Worm (Caenorhabditis elegans) whole organism, young adult: ENCODE results near the gene F55A11.8.

ENCODE experiments used
- B0035.1 ChIP-seq: sonication (generic microtip); optimal IDR thresholded peaks from 2 replicates; lab custom pipeline; 2016; ENCODE audit warnings: missing genetic modification characterization, mild to moderate bottlenecking, missing compliant biosample characterization, missing genotype, missing genetic modification reagents
- D2030.7 ChIP-seq: fragments of 200-800 bp; sonication (Bioruptor generic); IDR thresholded peaks from 2 replicates; pipeline ENCODE4 v1.3.6; 2022; ENCODE audit warnings: missing genetic modification reagents, missing genetic modification characterization, missing compliant biosample characterization
- F22D6.2 ChIP-seq: sonication (generic microtip); optimal IDR thresholded peaks from 2 replicates; lab custom pipeline; 2016; ENCODE audit warnings: mild to moderate bottlenecking, missing genetic modification characterization, missing compliant biosample characterization
- F33H1.4 ChIP-seq: fragments of 200-800 bp; sonication (Bioruptor generic); IDR thresholded peaks from 2 replicates; pipeline ENCODE4 v1.3.6; 2022; ENCODE audit warnings: missing genetic modification reagents, missing genetic modification characterization, missing compliant biosample characterization
- F37B4.10 ChIP-seq: fragments of 200-800 bp; sonication (Bioruptor generic); IDR thresholded peaks from 2 replicates; pipeline ENCODE4 v1.3.6; 2022; ENCODE audit warnings: missing genetic modification characterization, missing compliant biosample characterization
- F49E8.2 ChIP-seq: sonication (generic microtip); optimal IDR thresholded peaks from 3 replicates; lab custom pipeline; 2017; ENCODE audit warnings: missing genetic modification characterization, mild to moderate bottlenecking, missing compliant biosample characterization, antibody characterized with exemption, moderate library complexity; ENCODE audit not compliant: insufficient read depth
- T26A5.8 ChIP-seq: sonication (generic microtip); optimal IDR thresholded peaks from 2 replicates; lab custom pipeline; 2016; ENCODE audit warnings: missing genetic modification characterization, missing compliant biosample characterization
- Y67H2A.10 ChIP-seq: fragments of 200-800 bp; sonication (Bioruptor generic); conservative IDR thresholded peaks from 2 replicates; pipeline ENCODE4 v1.3.6; 2022; ENCODE audit warnings: missing genetic modification reagents, missing genetic modification characterization, missing compliant biosample characterization
- athp-1 ChIP-seq: sonication (generic microtip); optimal IDR thresholded peaks from 2 replicates; lab custom pipeline; 2017; ENCODE audit warnings: mild to moderate bottlenecking, missing genetic modification characterization, missing compliant biosample characterization
- attf-6 ChIP-seq: fragments of 200-800 bp; sonication (Bioruptor generic); IDR thresholded peaks from 2 replicates; pipeline ENCODE4 v1.3.6; 2022; ENCODE audit warnings: missing genetic modification reagents, missing genetic modification characterization, missing compliant biosample characterization
- bed-2 ChIP-seq: fragments of 200-800 bp; sonication (Bioruptor generic); IDR thresholded peaks from 2 replicates; pipeline ENCODE4 v1.3.6; 2022; ENCODE audit warnings: missing genetic modification reagents, missing genetic modification characterization, missing compliant biosample characterization
- cebp-1 ChIP-seq, 2 experiments: fragments of 200-800 bp in 1 of 2; sonication (Bioruptor generic) in 1 of 2; sonication (generic microtip) in 1 of 2; IDR thresholded peaks in 1 of 2; optimal IDR thresholded peaks in 1 of 2; 2 replicates each; pipeline versions ENCODE4 v1.3.6 to Lab custom; 2017 to 2022; ENCODE audit warnings: missing compliant biosample characterization in 2 of 2, missing genetic modification characterization in 2 of 2, mild to moderate bottlenecking in 1 of 2, missing genetic modification reagents in 1 of 2, moderate library complexity in 1 of 2
- ceh-58 ChIP-seq: fragments of 200-800 bp; sonication (Bioruptor generic); IDR thresholded peaks from 2 replicates; pipeline ENCODE4 v1.3.6; 2022; ENCODE audit warnings: missing genetic modification characterization, missing compliant biosample characterization
- ceh-79 ChIP-seq: sonication (generic microtip); optimal IDR thresholded peaks from 2 replicates; lab custom pipeline; 2017; ENCODE audit warnings: mild to moderate bottlenecking, missing genetic modification characterization, missing compliant biosample characterization
- dox-1 ChIP-seq: fragments of 200-800 bp; sonication (Bioruptor generic); IDR thresholded peaks from 2 replicates; pipeline ENCODE4 v1.3.6; 2022; ENCODE audit warnings: missing genetic modification reagents, missing genetic modification characterization, missing compliant biosample characterization
- efl-1 ChIP-seq: fragments of 150-350 bp; optimal IDR thresholded peaks from 2 replicates; lab custom pipeline; 2014; ENCODE audit warnings: missing biosample characterization, missing genetic modification reagents, missing genetic modification characterization
- egl-18 ChIP-seq: fragments of 200-800 bp; sonication (Bioruptor generic); IDR thresholded peaks from 2 replicates; pipeline ENCODE4 v1.3.6; 2022; ENCODE audit warnings: missing genetic modification reagents, missing genetic modification characterization, missing compliant biosample characterization
- egrh-3 ChIP-seq: fragments of 200-800 bp; sonication (Bioruptor generic); IDR thresholded peaks from 2 replicates; pipeline ENCODE4 v1.3.6; 2022; ENCODE audit warnings: missing genetic modification reagents, missing genetic modification characterization, missing compliant biosample characterization
- ekl-4 ChIP-seq: fragments of 200-800 bp; sonication (Bioruptor generic); IDR thresholded peaks from 2 replicates; pipeline ENCODE4 v1.3.6; 2022; ENCODE audit warnings: missing genetic modification reagents, missing genetic modification characterization, missing compliant biosample characterization
- him-1 ChIP-seq: sonication (generic microtip); optimal IDR thresholded peaks from 2 replicates; lab custom pipeline; 2016; ENCODE audit warnings: missing genotype, missing genetic modification reagents, missing genetic modification characterization, missing compliant biosample characterization
- hmg-1.2 ChIP-seq: fragments of 200-800 bp; sonication (Bioruptor generic); IDR thresholded peaks from 2 replicates; pipeline ENCODE4 v1.3.6; 2022; ENCODE audit warnings: missing genetic modification reagents, missing genetic modification characterization, missing compliant biosample characterization
- lag-1 ChIP-seq: fragments of 200-800 bp; sonication (Bioruptor generic); IDR thresholded peaks from 2 replicates; pipeline ENCODE4 v1.3.6; 2022; ENCODE audit warnings: missing genetic modification reagents, missing genetic modification characterization, missing compliant biosample characterization
- lin-35 ChIP-seq, 3 experiments: fragments of 150-350 bp in 2 of 3; sonication (generic microtip) in 1 of 3; optimal IDR thresholded peaks; 2 replicates each; lab custom pipeline; 2014 to 2018; ENCODE audit warnings: missing biosample characterization in 3 of 3, missing genetic modification characterization in 3 of 3, missing genetic modification reagents in 3 of 3
- lir-1 ChIP-seq: fragments of 200-800 bp; sonication (Bioruptor generic); conservative IDR thresholded peaks from 2 replicates; pipeline ENCODE4 v1.3.6; 2022; ENCODE audit warnings: missing genetic modification reagents, missing genetic modification characterization, missing compliant biosample characterization
- lsl-1 ChIP-seq: fragments of 200-800 bp; sonication (Bioruptor generic); optimal IDR thresholded peaks from 2 replicates; lab custom pipeline; 2018; ENCODE audit warnings: mild to moderate bottlenecking, missing genetic modification characterization, moderate library complexity, missing compliant biosample characterization
- madf-3 ChIP-seq: fragments of 200-800 bp; sonication (Bioruptor generic); IDR thresholded peaks from 2 replicates; pipeline ENCODE4 v1.3.6; 2022; ENCODE audit warnings: missing genetic modification reagents, missing genetic modification characterization, missing compliant biosample characterization
- madf-6 ChIP-seq: fragments of 200-800 bp; sonication (Bioruptor generic); IDR thresholded peaks from 2 replicates; pipeline ENCODE4 v1.3.6; 2022; ENCODE audit warnings: missing genetic modification reagents, missing genetic modification characterization, missing compliant biosample characterization
- madf-8 ChIP-seq: fragments of 200-800 bp; sonication (Bioruptor generic); conservative IDR thresholded peaks from 2 replicates; pipeline ENCODE4 v1.3.6; 2022; ENCODE audit warnings: missing genetic modification reagents, missing genetic modification characterization, missing compliant biosample characterization
- mcd-1 ChIP-seq: fragments of 200-800 bp; sonication (Bioruptor generic); IDR thresholded peaks from 2 replicates; pipeline ENCODE4 v1.3.6; 2022; ENCODE audit warnings: missing genetic modification reagents, missing genetic modification characterization, missing compliant biosample characterization
- nhr-120 ChIP-seq: fragments of 200-800 bp; sonication (Bioruptor generic); IDR thresholded peaks from 2 replicates; pipeline ENCODE4 v1.3.6; 2022; ENCODE audit warnings: missing genetic modification characterization, missing compliant biosample characterization
- pha-4 ChIP-seq: fragments of 150-350 bp; sonication (generic microtip); optimal IDR thresholded peaks from 2 replicates; lab custom pipeline; 2014; ENCODE audit warnings: missing biosample characterization, missing genetic modification reagents, missing genetic modification characterization
- rpc-1 ChIP-seq, 2 experiments: fragments of 150-350 bp in 1 of 2; sonication (generic microtip) in 1 of 2; optimal IDR thresholded peaks; 2 replicates each; lab custom pipeline; 2014 to 2018; ENCODE audit warnings: missing biosample characterization in 1 of 2, missing genetic modification characterization in 1 of 2, missing genetic modification reagents in 1 of 2, missing genotype in 1 of 2
- snpc-4 ChIP-seq, 5 experiments: fragments of 150-350 bp in 1 of 5; sonication (generic microtip) in 4 of 5; optimal IDR thresholded peaks; 2 replicates each; lab custom pipeline; 2014 to 2018; ENCODE audit warnings: missing genetic modification characterization in 5 of 5, missing biosample characterization in 3 of 5, antibody characterized with exemption in 2 of 5, mild to moderate bottlenecking in 2 of 5, missing compliant biosample characterization in 2 of 5, missing genotype in 2 of 5, moderate library complexity in 2 of 5, missing genetic modification reagents in 1 of 5
- tlf-1 ChIP-seq: fragments of 200-800 bp; sonication (Bioruptor generic); optimal IDR thresholded peaks from 2 replicates; lab custom pipeline; 2018; ENCODE audit warnings: mild to moderate bottlenecking, missing genetic modification characterization, missing compliant biosample characterization
- xnd-1 ChIP-seq: sonication (generic microtip); optimal IDR thresholded peaks from 2 replicates; lab custom pipeline; 2016; ENCODE audit warnings: missing genotype, missing genetic modification reagents, missing genetic modification characterization, missing compliant biosample characterization

F55A11.8 gene

ce11 chrV:11787742-11788238, at the start of gene F55A11.8:
Gene F55A11.8, plus strand, starts transcription at chrV:11788188.
- TF ChIP-seq madf-3 (GFP tag; lab: Robert Waterston, UW) (0 out of 2 replicates have a peak, but pooled peaks have one; percentile 55), lin-35 (GFP tag; optimal IDR thresholded peaks at IDR 0.05; lab: Kevin White, UChicago) (no peak), F49E8.2 (tag; lab: Kevin White, UChicago) (peak; percentile 25), ceh-79 (tag; lab: Kevin White, UChicago) (no peak), bed-2 (GFP tag; lab: Robert Waterston, UW) (no peak), snpc-4 (GFP tag; optimal IDR thresholded peaks at IDR 0.05; lab: Kevin White, UChicago) (no peak), snpc-4 (tag; optimal IDR thresholded peaks at IDR 0.05; lab: Kevin White, UChicago) (no peak), him-1 (tag; lab: Kevin White, UChicago) (peak; percentile 50), hmg-1.2 (GFP tag; lab: Robert Waterston, UW) (peak; percentile 13; the same call in 1 of the 2 replicates), mcd-1 (GFP tag; lab: Robert Waterston, UW) (no peak), rpc-1 (optimal IDR thresholded peaks at IDR 0.05; lab: Kevin White, UChicago) (no peak), rpc-1 (tag; optimal IDR thresholded peaks at IDR 0.05; lab: Kevin White, UChicago) (no peak), xnd-1 (tag; lab: Kevin White, UChicago) (peak; percentile 86), F33H1.4 (GFP tag; lab: Robert Waterston, UW) (peak; percentile 92), efl-1 (GFP tag; lab: Kevin White, UChicago) (peak; percentile 64), ekl-4 (GFP tag; lab: Robert Waterston, UW) (no peak), madf-6 (GFP tag; lab: Robert Waterston, UW) (peak; percentile 89), ceh-58 (GFP tag; lab: Robert Waterston, UW) (no peak), egrh-3 (no peak), athp-1 (no peak), lsl-1 (GFP tag; lab: Kevin White, UChicago) (peak; percentile 95), D2030.7 (GFP tag; lab: Robert Waterston, UW) (0 out of 2 replicates have a peak, but pooled peaks have one; percentile 14), madf-8 (GFP tag; lab: Robert Waterston, UW) (peak; percentile 62; the same call in 1 of the 2 replicates)

- no peak for TF ChIP-seq dox-1 (GFP tag; lab: Robert Waterston, UW)
- no peak for TF ChIP-seq cebp-1 (GFP tag; IDR thresholded peaks at IDR 0.05; lab: Robert Waterston, UW)
- no peak for TF ChIP-seq cebp-1 (tag; optimal IDR thresholded peaks at IDR 0.05; lab: Kevin White, UChicago)
- no peak for TF ChIP-seq B0035.1 (tag; lab: Kevin White, UChicago)
- no peak for TF ChIP-seq tlf-1 (GFP tag; lab: Kevin White, UChicago)
- TF ChIP-seq nhr-120 (GFP tag; lab: Robert Waterston, UW) = no peak
- TF ChIP-seq lag-1 (GFP tag; lab: Robert Waterston, UW) = no peak
- TF ChIP-seq egl-18 = no peak
- TF ChIP-seq F37B4.10 = no peak
- no peak for TF ChIP-seq Y67H2A.10 (GFP tag; lab: Robert Waterston, UW)
- no peak for TF ChIP-seq T26A5.8
- no peak for TF ChIP-seq F22D6.2 (tag; lab: Kevin White, UChicago)
- no peak for TF ChIP-seq lir-1 (GFP tag; lab: Robert Waterston, UW)
- TF ChIP-seq pha-4 (tag; lab: Kevin White, UChicago) = no peak
- no peak for TF ChIP-seq attf-6
Measured at ce11 chrV:11739820-11740219, 48.2 kb upstream of the F55A11.8 start, which contains the start of gene T04F3.1. Gene T04F3.1, plus strand, starts transcription at chrV:11740065.
